Worm (Caenorhabditis elegans): ENCODE results near the gene M110.3.

DNA sequence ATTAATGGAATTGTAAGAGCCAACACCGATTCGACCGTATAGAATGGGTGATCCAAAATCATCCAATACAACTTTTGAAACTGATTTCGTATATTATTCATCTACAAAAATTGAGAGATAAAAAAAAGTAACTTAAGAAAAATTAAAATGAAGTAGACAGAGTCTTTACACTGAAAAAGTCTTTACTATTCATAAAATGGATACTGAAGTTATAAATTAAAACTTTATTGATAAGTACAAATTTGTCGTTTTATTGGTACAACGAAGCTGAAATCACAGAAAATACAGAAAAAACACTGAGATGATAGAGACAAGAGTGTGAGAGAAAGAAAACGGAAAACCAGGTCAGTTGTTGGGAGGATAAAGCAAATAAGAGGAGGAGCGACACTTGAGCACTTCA, 2.0 kb downstream of the M110.3 start, which contains the start of gene M110.10:
- TF ChIP-seq ZK546.5 (tag; optimal IDR thresholded peaks at IDR 0.05) (no peak), nhr-77 (tag; optimal IDR thresholded peaks at IDR 0.05) (no peak), ceh-16 (tag; optimal IDR thresholded peaks at IDR 0.05) (no peak), mdl-1 (tag; optimal IDR thresholded peaks at IDR 0.05) (no peak), ztf-11 (tag; optimal IDR thresholded peaks at IDR 0.05) (no peak), nhr-10 (tag; optimal IDR thresholded peaks at IDR 0.05) (no peak), elt-1 (tag; optimal IDR thresholded peaks at IDR 0.05) (no peak), nhr-237 (tag; optimal IDR thresholded peaks at IDR 0.05) (no peak)
